Worm (Caenorhabditis elegans): ENCODE measurements around the gene gpa-18.

gpa-18 gene

ce11 chrIV:5186480-5187205, 8.8 kb downstream of the gpa-18 start, which contains the start of the genes W03F8.6 and mtrf-1L:
W03F8.6 (minus strand) TSS chrIV:5186580.
mtrf-1L (plus strand) TSS chrIV:5187155.
- no peak for TF ChIP-seq rpc-1 (optimal IDR thresholded peaks at IDR 0.05)
- TF ChIP-seq rpc-1 (tag; optimal IDR thresholded peaks at IDR 0.05): no peak
- no peak for TF ChIP-seq ZK185.1 (tag; optimal IDR thresholded peaks at IDR 0.05; ENCODE audit: poor library complexity, severe bottlenecking)
- TF ChIP-seq K12H6.12 (tag; optimal IDR thresholded peaks at IDR 0.05): no peak
- TF ChIP-seq aptf-2 (GFP tag; conservative IDR thresholded peaks at IDR 0.05): no peak
- TF ChIP-seq hlh-26 (GFP tag; conservative IDR thresholded peaks at IDR 0.05): no peak
- TF ChIP-seq lsl-1 (GFP tag; optimal IDR thresholded peaks at IDR 0.05): no peak
- no peak for TF ChIP-seq B0261.1 (tag; optimal IDR thresholded peaks at IDR 0.05)
- TF ChIP-seq hrde-1 (tag; optimal IDR thresholded peaks at IDR 0.05; ENCODE audit: borderline replicate concordance): no peak
- TF ChIP-seq sea-2 (GFP tag; IDR thresholded peaks at IDR 0.05): no peak
- no peak for TF ChIP-seq C06A6.2 (GFP tag; conservative IDR thresholded peaks at IDR 0.05)
- TF ChIP-seq atf-7 (tag; optimal IDR thresholded peaks at IDR 0.05): no peak
- TF ChIP-seq mcd-1 (GFP tag; IDR thresholded peaks at IDR 0.05): no peak
- TF ChIP-seq rec-8 (tag; optimal IDR thresholded peaks at IDR 0.05): no peak

- peak; percentile 84 for TF ChIP-seq repo-1 (tag; optimal IDR thresholded peaks at IDR 0.05)
- no peak for TF ChIP-seq egl-44 (GFP tag; IDR thresholded peaks at IDR 0.05)
- no peak for TF ChIP-seq die-1 (tag; optimal IDR thresholded peaks at IDR 0.05)
- TF ChIP-seq T07F8.4 (tag; optimal IDR thresholded peaks at IDR 0.05): no peak
- no peak for TF ChIP-seq B0035.1 (tag; optimal IDR thresholded peaks at IDR 0.05)
- TF ChIP-seq T26A5.8 (tag; optimal IDR thresholded peaks at IDR 0.05): no peak
- peak; percentile 53 for TF ChIP-seq him-1 (tag; optimal IDR thresholded peaks at IDR 0.05)
- TF ChIP-seq aptf-2 (GFP tag; conservative IDR thresholded peaks at IDR 0.05): no peak
- TF ChIP-seq nhr-90 (tag; optimal IDR thresholded peaks at IDR 0.05): no peak
- TF ChIP-seq xnd-1 (tag; optimal IDR thresholded peaks at IDR 0.05): peak; percentile 59
- TF ChIP-seq cebp-1 (GFP tag; IDR thresholded peaks at IDR 0.05): peak; percentile 47; the same call in 1 of the 2 replicates
- peak; percentile 84 for TF ChIP-seq cebp-1 (tag; optimal IDR thresholded peaks at IDR 0.05)
- no peak for TF ChIP-seq ztf-22 (GFP tag; optimal IDR thresholded peaks at IDR 0.05)
- TF ChIP-seq lin-35 (GFP tag; optimal IDR thresholded peaks at IDR 0.05): peak; percentile 41 to 97 (median 82)
- TF ChIP-seq ceh-91 (GFP tag; IDR thresholded peaks at IDR 0.05): peak; percentile 73
- no peak for TF ChIP-seq nfya-2 (GFP tag; IDR thresholded peaks at IDR 0.05)
- TF ChIP-seq Y53G8AR.9 (GFP tag; conservative IDR thresholded peaks at IDR 0.05): peak; percentile 94
- TF ChIP-seq lsl-1 (GFP tag; optimal IDR thresholded peaks at IDR 0.05): peak; percentile 78
- peak; percentile 92 for TF ChIP-seq dpl-1 (GFP tag; optimal IDR thresholded peaks at IDR 0.05)
- TF ChIP-seq ccch-3 (GFP tag; optimal IDR thresholded peaks at IDR 0.05): no peak
- TF ChIP-seq snpc-1.3 (tag; optimal IDR thresholded peaks at IDR 0.05; ENCODE audit: insufficient read depth): peak; percentile 89
- no peak for TF ChIP-seq lsy-27 (tag; optimal IDR thresholded peaks at IDR 0.05; ENCODE audit: borderline replicate concordance, insufficient read depth)
- no peak; the same call in 1 of the 2 replicates for TF ChIP-seq Y53F4B.3 (GFP tag; IDR thresholded peaks at IDR 0.05)
- no peak for TF ChIP-seq F10E7.11 (tag; optimal IDR thresholded peaks at IDR 0.05)
- TF ChIP-seq hlh-12 (tag; optimal IDR thresholded peaks at IDR 0.05): no peak
- TF ChIP-seq C17E4.6 (GFP tag; IDR thresholded peaks at IDR 0.05): peak; percentile 76; the same call in 1 of the 2 replicates
- peak; percentile 0 for TF ChIP-seq B0261.1 (tag; optimal IDR thresholded peaks at IDR 0.05)
- TF ChIP-seq lin-40 (tag; optimal IDR thresholded peaks at IDR 0.05): peak; percentile 94
- no peak for TF ChIP-seq F52B5.7 (tag; optimal IDR thresholded peaks at IDR 0.05)
- TF ChIP-seq snpc-3.4 (tag; optimal IDR thresholded peaks at IDR 0.05): peak; percentile 66
- TF ChIP-seq F33H1.4 (GFP tag; IDR thresholded peaks at IDR 0.05): peak; percentile 75
- peak; percentile 93 for TF ChIP-seq madf-3 (GFP tag; IDR thresholded peaks at IDR 0.05)
- TF ChIP-seq nfyb-1 (GFP tag; IDR thresholded peaks at IDR 0.05): peak; percentile 89
- no peak for TF ChIP-seq bed-2 (GFP tag; IDR thresholded peaks at IDR 0.05)
- no peak for TF ChIP-seq ztf-6 (GFP tag; IDR thresholded peaks at IDR 0.05)
These were observed 11.7 kb downstream of the gpa-18 start, which contains the start of gene W03F8.4 for ce11 chrIV:5183755-5184166. W03F8.4 (plus strand) TSS chrIV:5184123.

All from whole organism, young adult.